Worm (Caenorhabditis elegans) whole organism, L1 larva: Measurements from ENCODE around the gene wee-1.1.

Experiments used
- Y116A8C.19 ChIP-seq: sonication (generic microtip); optimal IDR thresholded peaks from 2 replicates; lab custom pipeline; 2016; ENCODE audit warnings: missing compliant biosample characterization, missing genetic modification characterization, borderline replicate concordance
- aly-2 ChIP-seq: fragments of 150-350 bp; optimal IDR thresholded peaks from 2 replicates; lab custom pipeline; 2014; ENCODE audit warnings: missing biosample characterization, missing genetic modification characterization
- ama-1 ChIP-seq: fragments of 150-350 bp; optimal IDR thresholded peaks from 2 replicates; lab custom pipeline; 2014
- dpl-1 ChIP-seq, 3 experiments: fragments of 150-350 bp in 2 of 3; sonication (generic microtip) in 1 of 3; optimal IDR thresholded peaks; 2 replicates each; lab custom pipeline; 2014 to 2017; ENCODE audit warnings: missing biosample characterization in 3 of 3, missing genetic modification characterization in 3 of 3, missing genetic modification reagents in 3 of 3
- fos-1 ChIP-seq: fragments of 150-350 bp; optimal IDR thresholded peaks from 2 replicates; lab custom pipeline; 2014; ENCODE audit warnings: missing biosample characterization, missing genetic modification characterization
- lin-13 ChIP-seq: fragments of 150-350 bp; optimal IDR thresholded peaks from 2 replicates; lab custom pipeline; 2014; ENCODE audit warnings: missing biosample characterization, missing genetic modification reagents, missing genetic modification characterization
- lsy-2 ChIP-seq, 2 experiments: fragments of 150-350 bp; optimal IDR thresholded peaks; 2 replicates each; lab custom pipeline; 2014; ENCODE audit warnings: missing biosample characterization in 2 of 2, missing genetic modification characterization in 2 of 2
- mep-1 ChIP-seq: fragments of 150-350 bp; optimal IDR thresholded peaks from 2 replicates; lab custom pipeline; 2014; ENCODE audit warnings: missing biosample characterization, missing genetic modification characterization
- nhr-12 ChIP-seq: sonication (generic microtip); optimal IDR thresholded peaks from 2 replicates; lab custom pipeline; 2017; ENCODE audit warnings: missing biosample characterization, missing genetic modification characterization
- nhr-237 ChIP-seq: fragments of 150-350 bp; optimal IDR thresholded peaks from 2 replicates; lab custom pipeline; 2014; ENCODE audit warnings: missing biosample characterization, missing genetic modification characterization
- nhr-77 ChIP-seq: fragments of 150-350 bp; optimal IDR thresholded peaks from 2 replicates; lab custom pipeline; 2014; ENCODE audit warnings: missing biosample characterization, missing genetic modification characterization
- sox-4 ChIP-seq: sonication (generic microtip); optimal IDR thresholded peaks from 2 replicates; lab custom pipeline; 2016; ENCODE audit warnings: missing genetic modification characterization, missing compliant biosample characterization
- sup-37 ChIP-seq: fragments of 200-800 bp; sonication (Bioruptor generic); optimal IDR thresholded peaks from 2 replicates; lab custom pipeline; 2018; ENCODE audit warnings: mild to moderate bottlenecking, missing genetic modification characterization, missing compliant biosample characterization
- swsn-7 ChIP-seq: sonication (generic microtip); optimal IDR thresholded peaks from 2 replicates; lab custom pipeline; 2016; ENCODE audit warnings: missing genetic modification characterization, missing compliant biosample characterization

ce11 chrII:9553179-9553578, 30.2 kb downstream of the wee-1.1 start, which contains the start of gene F35H8.1:
- TF ChIP-seq nhr-12 (tag; lab: Kevin White, UChicago) (no peak), dpl-1 (GFP tag; optimal IDR thresholded peaks at IDR 0.05; lab: Kevin White, UChicago) (no peak), nhr-237 (no peak), fos-1 (tag; lab: Kevin White, UChicago) (no peak), swsn-7 (tag; lab: Kevin White, UChicago) (no peak), sox-4 (tag; lab: Kevin White, UChicago) (no peak), ama-1 (lab: Kevin White, UChicago) (no peak), lsy-2 (tag; optimal IDR thresholded peaks at IDR 0.05; lab: Kevin White, UChicago) (no peak), sup-37 (GFP tag; lab: Kevin White, UChicago) (no peak), aly-2 (no peak), lin-13 (GFP tag; lab: Kevin White, UChicago) (no peak), Y116A8C.19 (tag; lab: Kevin White, UChicago) (no peak), mep-1 (tag; lab: Kevin White, UChicago) (no peak), nhr-77 (tag; lab: Kevin White, UChicago) (no peak)
